Fruit fly (Drosophila melanogaster) whole organism: ENCODE measurements around the gene CG6695.

Experiments used
- CG8478 ChIP-seq: fragments of >200 bp; optimal IDR thresholded peaks from 2 replicates; lab custom pipeline; 2018; ENCODE audit warnings: inconsistent platforms
- EcR ChIP-seq, 2 experiments: fragments of >200 bp; optimal IDR thresholded peaks; 2 replicates each; lab custom pipeline; 2017; ENCODE audit warnings: missing biosample characterization in 2 of 2, missing genetic modification characterization in 2 of 2, missing genetic modification reagents in 2 of 2
- pan ChIP-seq: fragments of >200 bp; optimal IDR thresholded peaks from 2 replicates; lab custom pipeline; 2017

DNA sequence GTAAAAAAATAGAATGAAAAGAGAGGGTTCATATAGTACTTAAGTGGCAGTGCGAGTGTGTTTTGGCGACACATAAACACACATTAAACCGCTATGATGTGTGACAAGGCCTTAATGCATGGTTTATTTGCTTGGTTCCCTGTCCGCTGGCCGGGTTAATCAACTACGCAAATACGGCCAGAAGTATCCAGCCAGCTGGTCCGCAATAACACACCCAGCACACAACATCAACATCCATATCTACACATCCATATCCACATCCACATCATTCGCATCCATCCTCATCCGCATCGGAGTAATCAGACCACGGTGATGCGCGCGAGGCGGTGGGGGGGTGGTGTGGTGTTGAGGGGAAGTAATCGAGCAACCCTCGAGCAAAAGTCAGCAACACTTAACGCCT is 48.1 kb upstream of the CG6695 start:
- no peak for TF ChIP-seq CG8478 (lab: Kevin White, UChicago)
- TF ChIP-seq EcR (GFP tag; optimal IDR thresholded peaks at IDR 0.05; lab: Kevin White, UChicago), result no peak
- TF ChIP-seq pan (lab: Kevin White, UChicago), result no peak
